Fruit fly (Drosophila melanogaster): ENCODE data around the gene jp.

The jp gene

DNA sequence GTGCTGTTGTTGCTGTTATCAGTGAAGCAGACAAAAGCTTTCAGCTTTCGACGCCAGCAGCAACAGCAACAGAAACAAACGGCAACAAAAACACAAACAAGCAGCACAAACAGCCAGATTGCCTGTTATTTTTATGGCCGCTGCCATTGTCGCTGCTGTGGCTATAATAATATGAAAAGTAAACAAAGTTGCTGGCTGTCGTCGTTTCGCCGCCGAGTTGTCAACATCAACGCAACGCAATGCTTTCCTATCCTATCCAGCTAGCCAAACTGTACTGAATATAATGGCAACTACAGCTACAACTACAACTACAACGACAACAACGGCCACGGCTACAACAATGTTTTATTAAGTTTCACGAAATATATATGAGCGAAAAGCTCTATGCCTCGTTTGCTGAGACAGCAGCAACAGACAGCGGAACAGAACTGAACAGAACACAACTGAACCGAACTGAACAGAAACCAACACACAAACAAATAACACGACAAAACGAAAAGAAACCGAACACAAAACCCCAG lies 4.2 kb upstream of the jp start (continued):
- TF ChIP-seq H15 (GFP tag; IDR thresholded peaks at IDR 0.05) (no peak), CG6791 (GFP tag; IDR thresholded peaks at IDR 0.05; ENCODE audit: partially characterized antibody) (no peak), Ssrp (tag; optimal IDR thresholded peaks at IDR 0.05) (no peak), Myb (GFP tag; optimal IDR thresholded peaks at IDR 0.05) (no peak), klu (GFP tag; IDR thresholded peaks at IDR 0.05) (no peak), Taf1 (GFP tag; IDR thresholded peaks at IDR 0.05) (no peak), tap (tag; optimal IDR thresholded peaks at IDR 0.05) (no peak), dpn (GFP tag; optimal IDR thresholded peaks at IDR 0.05) (no peak), CG17361 (GFP tag; IDR thresholded peaks at IDR 0.05) (no peak), C15 (GFP tag; IDR thresholded peaks at IDR 0.05) (no peak; the same call in 2 of the 3 replicates), org-1 (GFP tag; optimal IDR thresholded peaks at IDR 0.05) (no peak), CG8290 (GFP tag; optimal IDR thresholded peaks at IDR 0.05) (no peak), CG8290 (tag; optimal IDR thresholded peaks at IDR 0.05) (peak in 1 of 2 experiments; percentile 76), sc (optimal IDR thresholded peaks at IDR 0.05) (no peak), sc (GFP tag; optimal IDR thresholded peaks at IDR 0.05) (no peak), slbo (GFP tag; IDR thresholded peaks at IDR 0.05) (no peak), danr (GFP tag; IDR thresholded peaks at IDR 0.05) (no peak), tx (GFP tag; optimal IDR thresholded peaks at IDR 0.05) (no peak), D (optimal IDR thresholded peaks at IDR 0.05) (no peak), D (GFP tag; optimal IDR thresholded peaks at IDR 0.05) (no peak), emc (GFP tag; optimal IDR thresholded peaks at IDR 0.05) (no peak), CG4424 (GFP tag; optimal IDR thresholded peaks at IDR 0.05) (no peak), mirr (GFP tag; optimal IDR thresholded peaks at IDR 0.05) (peak; percentile 72), odd (GFP tag; optimal IDR thresholded peaks at IDR 0.05) (peak; percentile 45), CG6654 (GFP tag; optimal IDR thresholded peaks at IDR 0.05) (no peak), Sox102F (GFP tag; optimal IDR thresholded peaks at IDR 0.05) (no peak), shn (GFP tag; optimal IDR thresholded peaks at IDR 0.05) (no peak), sisA (GFP tag; IDR thresholded peaks at IDR 0.05) (no peak), Ets65A (GFP tag) (no peak), Poxn (GFP tag; IDR thresholded peaks at IDR 0.05) (no peak), inv (GFP tag; IDR thresholded peaks at IDR 0.05; ENCODE audit: partially characterized antibody) (no peak), prd (optimal IDR thresholded peaks at IDR 0.05) (no peak), prd (GFP tag; IDR thresholded peaks at IDR 0.05) (0 out of 3 replicates have a peak, but pooled peaks have one; percentile 6), CG6854 (GFP tag; optimal IDR thresholded peaks at IDR 0.05) (no peak), hb (GFP tag; IDR thresholded peaks at IDR 0.05; ENCODE audit: partially characterized antibody) (no peak), zf30C (GFP tag; optimal IDR thresholded peaks at IDR 0.05) (no peak), Nf-YC (tag; optimal IDR thresholded peaks at IDR 0.05) (peak; percentile 7), stc (GFP tag; IDR thresholded peaks at IDR 0.05) (no peak), CG14860 (GFP tag; IDR thresholded peaks at IDR 0.05; ENCODE audit: partially characterized antibody) (no peak), Mad (GFP tag; optimal IDR thresholded peaks at IDR 0.05) (peak; percentile 12), CG3281 (GFP tag; optimal IDR thresholded peaks at IDR 0.05) (peak; percentile 29), CG13123 (GFP tag; optimal IDR thresholded peaks at IDR 0.05) (peak; percentile 2), CG11696 (GFP tag; IDR thresholded peaks at IDR 0.05) (no peak), Nf-YB (GFP tag; optimal IDR thresholded peaks at IDR 0.05) (no peak), gro (GFP tag; optimal IDR thresholded peaks at IDR 0.05) (no peak), ara (GFP tag; IDR thresholded peaks at IDR 0.05) (0 out of 2 replicates have a peak, but pooled peaks have one; percentile 35), D19A (tag; optimal IDR thresholded peaks at IDR 0.05) (no peak), zen2 (GFP tag; IDR thresholded peaks at IDR 0.05; ENCODE audit: partially characterized antibody) (no peak), Mrtf (GFP tag; IDR thresholded peaks at IDR 0.05) (no peak), Xrp1 (GFP tag; IDR thresholded peaks at IDR 0.05) (0 out of 2 replicates have a peak, but pooled peaks have one; percentile 41), eyg (GFP tag; optimal IDR thresholded peaks at IDR 0.05) (no peak), CG16863 (GFP tag; optimal IDR thresholded peaks at IDR 0.05) (no peak), CG15514 (GFP tag; optimal IDR thresholded peaks at IDR 0.05) (peak; percentile 6)

Measured in whole organism, embryonic.